Fruit fly (Drosophila melanogaster) whole organism, adult: ENCODE results near the gene CG16779.

Experiments
- CG12768 ChIP-seq: fragments of 200-800 bp; sonication (Bioruptor generic); optimal IDR thresholded peaks from 2 replicates; lab custom pipeline; 2017; ENCODE audit warnings: missing biosample characterization, missing genetic modification characterization, mild to moderate bottlenecking, moderate library complexity, missing genetic modification reagents
- CG33017 ChIP-seq: fragments of 200-800 bp; sonication (Bioruptor generic); optimal IDR thresholded peaks from 2 replicates; lab custom pipeline; 2018; ENCODE audit warnings: missing biosample characterization, mild to moderate bottlenecking, missing genetic modification characterization, moderate library complexity
- Hr96 ChIP-seq: fragments of 200-800 bp; sonication (Bioruptor generic); optimal IDR thresholded peaks from 2 replicates; lab custom pipeline; 2016; ENCODE audit warnings: missing biosample characterization, missing genetic modification characterization
- bab1 ChIP-seq: fragments of 200-800 bp; sonication (Bioruptor generic); optimal IDR thresholded peaks from 3 replicates; lab custom pipeline; 2019; ENCODE audit warnings: missing biosample characterization, mild to moderate bottlenecking, missing genetic modification characterization, moderate library complexity
- cnc ChIP-seq, 2 experiments: fragments of >200 bp; optimal IDR thresholded peaks; 2 replicates each; lab custom pipeline; 2017
- kay ChIP-seq: fragments of 200-800 bp; sonication (Bioruptor generic); peaks from one replicate; lab custom pipeline; 2016; ENCODE audit warnings: missing biosample characterization, missing genetic modification characterization, borderline replicate concordance

DNA sequence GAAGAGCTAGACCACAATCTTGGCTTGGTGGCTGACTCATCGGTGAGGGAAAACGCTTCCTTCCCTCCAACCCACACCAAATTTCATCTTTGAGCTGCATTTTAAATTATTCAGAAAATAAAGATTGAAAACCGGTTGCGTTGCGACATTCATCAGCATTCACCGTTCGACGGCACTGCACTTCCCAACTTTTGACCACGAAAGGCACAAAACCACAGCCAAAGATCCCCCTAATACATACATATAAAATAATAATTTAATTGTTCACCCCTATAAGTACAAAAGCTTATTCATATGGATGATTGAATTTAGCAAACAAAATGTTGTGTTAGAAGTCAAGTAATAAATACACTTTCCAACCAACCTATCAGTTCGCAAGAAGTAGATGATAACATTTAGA is 5.8 kb upstream of the CG16779 start:
- TF ChIP-seq bab1 (no peak), CG33017 (tag; lab: Kevin White, UChicago) (no peak), kay (GFP tag; lab: Kevin White, UChicago) (peak; percentile 92), Hr96 (GFP tag; lab: Kevin White, UChicago) (no peak), cnc (optimal IDR thresholded peaks at IDR 0.05; lab: Kevin White, UChicago) (no peak), CG12768 (GFP tag; lab: Kevin White, UChicago) (no peak)
